Fruit fly (Drosophila melanogaster) Kc167 (cell line): ENCODE measurements around the gene lost.

Source experiments
- Myc ChIP-seq: fragments of >200 bp; optimal IDR thresholded peaks from 2 replicates; lab custom pipeline; 2017; ENCODE audit warnings: missing external identifiers
- Sin3A ChIP-seq: fragments of >200 bp; optimal IDR thresholded peaks from 2 replicates; lab custom pipeline; 2018; ENCODE audit warnings: missing external identifiers
- h ChIP-seq: fragments of >200 bp; optimal IDR thresholded peaks from 3 replicates; lab custom pipeline; 2018; ENCODE audit warnings: missing external identifiers
- insv ChIP-seq: fragments of >200 bp; optimal IDR thresholded peaks from 3 replicates; lab custom pipeline; 2018; ENCODE audit warnings: missing external identifiers
- psq ChIP-seq: fragments of >200 bp; optimal IDR thresholded peaks from 2 replicates; lab custom pipeline; 2017; ENCODE audit warnings: missing external identifiers
- ttk ChIP-seq: sonication (Bioruptor generic); optimal IDR thresholded peaks from 2 replicates; lab custom pipeline; 2017; ENCODE audit warnings: missing external identifiers

The lost gene

dm6 chr3R:4394654-4395581 lies 8.0 kb upstream of the lost start:
- TF ChIP-seq insv, result no peak
- TF ChIP-seq Sin3A (lab: Kevin White, UChicago), result no peak

- TF ChIP-seq Sin3A (lab: Kevin White, UChicago) (no peak), psq (lab: Kevin White, UChicago) (no peak), Myc (lab: Kevin White, UChicago) (no peak), ttk (lab: Kevin White, UChicago) (no peak)
Observed at dm6 chr3R:4397403-4398079, 5.3 kb upstream of the lost start, which contains the start of gene CG9855. CG9855 (minus strand) TSS chr3R:4397875.

- no peak for TF ChIP-seq psq (lab: Kevin White, UChicago)
- TF ChIP-seq Myc (lab: Kevin White, UChicago), result no peak
- TF ChIP-seq Sin3A (lab: Kevin White, UChicago), result no peak
- no peak for TF ChIP-seq insv
- no peak for TF ChIP-seq h (lab: Kevin White, UChicago)
Observed at dm6 chr3R:4399810-4400496, 2.9 kb upstream of the lost start.

dm6 chr3R:4400497-4400833 lies 2.4 kb upstream of the lost start, which contains the start of gene CG14647:
CG14647 (plus strand) TSS chr3R:4400510.
- TF ChIP-seq h (lab: Kevin White, UChicago) (no peak), Myc (lab: Kevin White, UChicago) (no peak), insv (no peak), psq (lab: Kevin White, UChicago) (no peak), Sin3A (lab: Kevin White, UChicago) (no peak), ttk (lab: Kevin White, UChicago) (no peak)

- TF ChIP-seq Myc (lab: Kevin White, UChicago) (no peak), h (lab: Kevin White, UChicago) (no peak), psq (lab: Kevin White, UChicago) (no peak), insv (no peak)
Observed at dm6 chr3R:4401977-4402589, 793 bp upstream of the lost start, which contains the start of gene CG9853. CG9853 (minus strand) TSS chr3R:4402027.

dm6 chr3R:4403706-4404392 lies 973 bp downstream of the lost start:
- TF ChIP-seq h (lab: Kevin White, UChicago), result no peak
- no peak for TF ChIP-seq Myc (lab: Kevin White, UChicago)
- TF ChIP-seq insv, result no peak
- no peak for TF ChIP-seq Sin3A (lab: Kevin White, UChicago)

- TF ChIP-seq psq (lab: Kevin White, UChicago) (no peak), Myc (lab: Kevin White, UChicago) (no peak), h (lab: Kevin White, UChicago) (no peak), insv (no peak), ttk (lab: Kevin White, UChicago) (no peak), Sin3A (lab: Kevin White, UChicago) (no peak)
Observed at dm6 chr3R:4407325-4407724, 4.4 kb downstream of the lost start.

dm6 chr3R:4416138-4416537 lies 13.3 kb downstream of the lost start, which contains the start of gene CG31528:
CG31528 (plus strand) TSS chr3R:4416438.
- TF ChIP-seq insv (no peak), Myc (lab: Kevin White, UChicago) (no peak), h (lab: Kevin White, UChicago) (no peak), ttk (lab: Kevin White, UChicago) (no peak), Sin3A (lab: Kevin White, UChicago) (no peak), psq (lab: Kevin White, UChicago) (no peak)

- no peak for TF ChIP-seq Sin3A (lab: Kevin White, UChicago)
- TF ChIP-seq h (lab: Kevin White, UChicago), result no peak
- TF ChIP-seq insv, result no peak
- TF ChIP-seq ttk (lab: Kevin White, UChicago), result no peak
- TF ChIP-seq psq (lab: Kevin White, UChicago), result no peak
- TF ChIP-seq Myc (lab: Kevin White, UChicago), result no peak
Observed at dm6 chr3R:4419482-4419881, 16.6 kb downstream of the lost start, which contains the start of gene CG32944. CG32944 (minus strand) TSS chr3R:4419578.

dm6 chr3R:4426730-4427129 lies 23.9 kb downstream of the lost start, which contains the start of gene CG31525:
CG31525 (plus strand) TSS chr3R:4427030.
- TF ChIP-seq h (lab: Kevin White, UChicago) (no peak), insv (no peak), ttk (lab: Kevin White, UChicago) (no peak), psq (lab: Kevin White, UChicago) (no peak), Myc (lab: Kevin White, UChicago) (no peak), Sin3A (lab: Kevin White, UChicago) (no peak)
